Worm (Caenorhabditis elegans) whole organism, mixed stage, embryonic: ENCODE measurements around the gene T02H6.11.

Source experiments
- ces-1 ChIP-seq: fragments of 150-350 bp; optimal IDR thresholded peaks from 2 replicates; lab custom pipeline; 2014; ENCODE audit warnings: missing biosample characterization, missing genetic modification reagents, missing genetic modification characterization
- elt-1 ChIP-seq: sonication (generic microtip); optimal IDR thresholded peaks from 2 replicates; lab custom pipeline; 2017; ENCODE audit warnings: missing genetic modification characterization, mild to moderate bottlenecking, missing compliant biosample characterization, antibody characterized with exemption, moderate library complexity, borderline replicate concordance; ENCODE audit not compliant: insufficient read depth
- lin-13 ChIP-seq: fragments of 150-350 bp; optimal IDR thresholded peaks from 2 replicates; lab custom pipeline; 2014; ENCODE audit warnings: missing biosample characterization, missing genetic modification characterization
- nhr-237 ChIP-seq: fragments of 150-350 bp; optimal IDR thresholded peaks from 2 replicates; lab custom pipeline; 2014; ENCODE audit warnings: missing biosample characterization, missing genetic modification characterization
- nhr-76 ChIP-seq: sonication (generic microtip); optimal IDR thresholded peaks from 2 replicates; lab custom pipeline; 2017; ENCODE audit warnings: missing biosample characterization, missing genetic modification characterization
- pha-4 ChIP-seq: fragments of 150-350 bp; optimal IDR thresholded peaks from 2 replicates; lab custom pipeline; 2018; ENCODE audit warnings: missing biosample characterization, missing genetic modification reagents, missing genetic modification characterization

DNA sequence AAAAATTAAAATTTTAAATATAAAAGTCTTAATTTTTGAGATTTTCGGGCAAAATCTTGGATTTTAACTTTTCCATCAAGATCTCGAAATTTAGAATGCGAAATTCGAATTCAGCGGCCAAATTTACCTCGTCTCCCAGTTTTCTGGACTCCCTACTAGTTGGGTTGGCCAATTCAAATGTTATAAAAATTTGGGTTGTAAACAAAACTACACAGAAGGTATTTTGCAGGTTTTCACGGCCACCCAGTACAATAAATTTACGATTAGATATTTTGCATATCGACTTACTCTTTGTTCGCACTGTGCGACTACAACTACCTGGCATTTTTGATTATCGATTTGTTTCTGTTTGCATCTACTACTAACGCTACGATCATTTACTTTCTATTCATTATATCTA is 16.1 kb downstream of the T02H6.11 start, which contains the start of gene T02H6.5:
- TF ChIP-seq elt-1 (tag; lab: Kevin White, UChicago) (no peak), nhr-237 (tag; lab: Kevin White, UChicago) (no peak), ces-1 (no peak), pha-4 (tag; lab: Kevin White, UChicago) (no peak), lin-13 (no peak), nhr-76 (no peak)
